Worm (Caenorhabditis elegans) whole organism, L1 larva: ENCODE measurements around the gene F53G2.3.

Experiments used
- nhr-28 ChIP-seq: fragments of 150-350 bp; optimal IDR thresholded peaks from 2 replicates; lab custom pipeline; 2014; ENCODE audit warnings: missing biosample characterization, missing genetic modification characterization
- nhr-76 ChIP-seq: sonication (generic microtip); optimal IDR thresholded peaks from 2 replicates; lab custom pipeline; 2017; ENCODE audit warnings: missing biosample characterization, missing genetic modification characterization
- pqm-1 ChIP-seq: sonication (generic microtip); optimal IDR thresholded peaks from 3 replicates; lab custom pipeline; 2017; ENCODE audit warnings: missing biosample characterization, missing genetic modification characterization

- TF ChIP-seq pqm-1 = no peak
- TF ChIP-seq nhr-76 = no peak
- TF ChIP-seq nhr-28 = no peak
These were observed 11.3 kb upstream of the F53G2.3 start for ce11 chrII:2468885-2469284.
